Fruit fly (Drosophila melanogaster) whole organism: ENCODE data around the gene JYalpha.

Source experiments
- Dll ChIP-seq: fragments of >200 bp; optimal IDR thresholded peaks from 2 replicates; lab custom pipeline; 2017
- usp ChIP-seq: fragments of >200 bp; optimal IDR thresholded peaks from 2 replicates; lab custom pipeline; 2017; ENCODE audit warnings: missing biosample characterization, missing genetic modification characterization, mixed read lengths

- TF ChIP-seq usp (GFP tag; lab: Kevin White, UChicago) (no peak), Dll (no peak)
These were observed 45.8 kb downstream of the JYalpha start for dm6 chr4:46484-46883.
